Fruit fly (Drosophila melanogaster) whole organism, embryonic: ENCODE data around the gene CG46309.

ENCODE experiments used
- BEAF-32 ChIP-seq: fragments of 200-800 bp; sonication (Bioruptor generic); optimal IDR thresholded peaks from 3 replicates; lab custom pipeline; 2017; ENCODE audit warnings: missing biosample characterization, missing genetic modification characterization, mild to moderate bottlenecking, moderate library complexity, missing genetic modification reagents
- Bdp1 ChIP-seq: fragments of 200-800 bp; sonication (Bioruptor generic); optimal IDR thresholded peaks from 3 replicates; lab custom pipeline; 2016; ENCODE audit warnings: missing biosample characterization, missing genetic modification characterization
- Blimp-1 ChIP-seq: fragments of 200-800 bp; sonication (Bioruptor generic); optimal IDR thresholded peaks from 3 replicates; lab custom pipeline; 2018; ENCODE audit warnings: missing biosample characterization, missing genetic modification characterization, mild to moderate bottlenecking, moderate library complexity, missing genetic modification reagents
- C15 ChIP-seq: fragments of 200-800 bp; sonication (Bioruptor generic); IDR thresholded peaks from 3 replicates; pipeline ENCODE4 v1.3.6; 2022; ENCODE audit warnings: missing biosample characterization, missing genetic modification characterization
- CG10321 ChIP-seq: fragments of 200-800 bp; sonication (Bioruptor generic); IDR thresholded peaks from 2 replicates; pipeline ENCODE4 v1.3.6; 2022; ENCODE audit warnings: missing biosample characterization, missing genetic modification characterization
- CG10654 ChIP-seq: fragments of 200-800 bp; sonication (Bioruptor generic); optimal IDR thresholded peaks from 2 replicates; lab custom pipeline; 2016; ENCODE audit warnings: missing biosample characterization, missing genetic modification characterization
- CG10959 ChIP-seq: fragments of 200-800 bp; sonication (Bioruptor generic); IDR thresholded peaks from 2 replicates; pipeline ENCODE4 v1.3.6; 2022; ENCODE audit warnings: missing biosample characterization, missing genetic modification characterization
- CG11093 ChIP-seq: fragments of 200-800 bp; sonication (Bioruptor generic); IDR thresholded peaks from 3 replicates; pipeline ENCODE4 v1.3.6; 2022; ENCODE audit warnings: missing biosample characterization, missing genetic modification characterization
- CG11695 ChIP-seq: fragments of 200-800 bp; sonication (Bioruptor generic); IDR thresholded peaks from 3 replicates; pipeline ENCODE4 v1.3.6; 2022; ENCODE audit warnings: missing biosample characterization, missing genetic modification characterization
- CG15011 ChIP-seq: fragments of 200-800 bp; sonication (Bioruptor generic); optimal IDR thresholded peaks from 3 replicates; lab custom pipeline; 2018; ENCODE audit warnings: missing biosample characterization, mild to moderate bottlenecking, missing genetic modification characterization
- CG1647 ChIP-seq: fragments of 200-800 bp; sonication (Bioruptor generic); optimal IDR thresholded peaks from 3 replicates; lab custom pipeline; 2016; ENCODE audit warnings: missing biosample characterization, missing genetic modification characterization
- CG16863 ChIP-seq: fragments of 200-800 bp; sonication (Bioruptor generic); optimal IDR thresholded peaks from 3 replicates; lab custom pipeline; 2016; ENCODE audit warnings: missing biosample characterization, missing genetic modification characterization
- CG17359 ChIP-seq: fragments of 200-800 bp; sonication (Bioruptor generic); optimal IDR thresholded peaks from 3 replicates; lab custom pipeline; 2018; ENCODE audit warnings: missing biosample characterization, mild to moderate bottlenecking, missing genetic modification characterization, moderate library complexity
- CG17568 ChIP-seq: fragments of 200-800 bp; sonication (Bioruptor generic); optimal IDR thresholded peaks from 2 replicates; lab custom pipeline; 2018; ENCODE audit warnings: missing biosample characterization, mild to moderate bottlenecking, missing genetic modification characterization, moderate library complexity
- CG18619 ChIP-seq: fragments of 200-800 bp; sonication (Bioruptor generic); optimal IDR thresholded peaks from 3 replicates; lab custom pipeline; 2017; ENCODE audit warnings: missing biosample characterization, mild to moderate bottlenecking, missing genetic modification characterization
- CG18764 ChIP-seq: fragments of 200-800 bp; sonication (Bioruptor generic); optimal IDR thresholded peaks from 3 replicates; lab custom pipeline; 2016; ENCODE audit warnings: missing biosample characterization, missing genetic modification characterization
- CG2202 ChIP-seq: fragments of 200-800 bp; sonication (Bioruptor generic); optimal IDR thresholded peaks from 2 replicates; lab custom pipeline; 2018; ENCODE audit warnings: missing biosample characterization, mild to moderate bottlenecking, missing genetic modification characterization
- CG2889 ChIP-seq: fragments of 200-800 bp; sonication (Bioruptor generic); IDR thresholded peaks from 3 replicates; pipeline ENCODE4 v1.3.6; 2022; ENCODE audit warnings: missing biosample characterization, missing genetic modification characterization
- CG34422 ChIP-seq: fragments of 200-800 bp; sonication (Bioruptor generic); IDR thresholded peaks from 3 replicates; pipeline ENCODE4 v1.3.6; 2022; ENCODE audit warnings: missing biosample characterization, missing genetic modification characterization
- CG4360 ChIP-seq: fragments of 200-800 bp; sonication (Bioruptor generic); IDR thresholded peaks from 2 replicates; pipeline ENCODE4 v1.3.6; 2022; ENCODE audit warnings: missing biosample characterization, missing genetic modification characterization
- CG5245 ChIP-seq: fragments of 200-800 bp; sonication (Bioruptor generic); optimal IDR thresholded peaks from 3 replicates; lab custom pipeline; 2016; ENCODE audit warnings: missing biosample characterization, missing genetic modification characterization
- CG5953 ChIP-seq: fragments of 200-800 bp; sonication (Bioruptor generic); IDR thresholded peaks from 2 replicates; pipeline ENCODE4 v1.3.6; 2022; ENCODE audit warnings: missing biosample characterization, missing genetic modification characterization
- CG7963 ChIP-seq: fragments of 200-800 bp; sonication (Bioruptor generic); IDR thresholded peaks from 3 replicates; pipeline ENCODE4 v1.3.6; 2022; ENCODE audit warnings: missing biosample characterization, missing genetic modification characterization; ENCODE audit not compliant: partially characterized antibody
- CG9609 ChIP-seq: fragments of 200-800 bp; sonication (Bioruptor generic); optimal IDR thresholded peaks from 3 replicates; lab custom pipeline; 2016; ENCODE audit warnings: missing biosample characterization, missing genetic modification characterization
- D19B ChIP-seq: fragments of 200-800 bp; sonication (Bioruptor generic); optimal IDR thresholded peaks from 2 replicates; lab custom pipeline; 2017; ENCODE audit warnings: missing biosample characterization, mild to moderate bottlenecking, missing genetic modification characterization
- Fer3 ChIP-seq: fragments of 200-800 bp; sonication (Bioruptor generic); optimal IDR thresholded peaks from 2 replicates; lab custom pipeline; 2018; ENCODE audit warnings: missing biosample characterization, mild to moderate bottlenecking, missing genetic modification characterization, moderate library complexity
- Hr51 ChIP-seq, 2 experiments: fragments of 200-800 bp; sonication (Bioruptor generic); optimal IDR thresholded peaks; 2 replicates in 1 of 2; 3 replicates in 1 of 2; lab custom pipeline; 2016 to 2018; ENCODE audit warnings: missing biosample characterization in 2 of 2, missing genetic modification characterization in 2 of 2, mild to moderate bottlenecking in 1 of 2, moderate library complexity in 1 of 2
- Nf-YC ChIP-seq: fragments of 200-800 bp; optimal IDR thresholded peaks from 3 replicates; lab custom pipeline; 2019; ENCODE audit warnings: missing biosample characterization, mild to moderate bottlenecking, missing genetic modification characterization, moderate library complexity
- Sox100B ChIP-seq: fragments of 200-800 bp; sonication (Bioruptor generic); optimal IDR thresholded peaks from 3 replicates; lab custom pipeline; 2018; ENCODE audit warnings: missing biosample characterization, mild to moderate bottlenecking, missing genetic modification characterization
- Sry-δ ChIP-seq: fragments of 200-800 bp; sonication (Bioruptor generic); optimal IDR thresholded peaks from 2 replicates; lab custom pipeline; 2016; ENCODE audit warnings: missing biosample characterization, missing genetic modification characterization
- Ssrp ChIP-seq: fragments of 200-800 bp; sonication (Bioruptor generic); optimal IDR thresholded peaks from 2 replicates; lab custom pipeline; 2018; ENCODE audit warnings: missing biosample characterization, mild to moderate bottlenecking, missing genetic modification characterization, moderate library complexity
- amos ChIP-seq: fragments of 200-800 bp; sonication (Bioruptor generic); IDR thresholded peaks from 2 replicates; pipeline ENCODE4 v1.3.6; 2022; ENCODE audit warnings: missing biosample characterization, missing genetic modification characterization; ENCODE audit not compliant: partially characterized antibody
- br ChIP-seq: fragments of >200 bp; optimal IDR thresholded peaks from 2 replicates; lab custom pipeline; 2017
- crol ChIP-seq: fragments of 200-800 bp; sonication (Bioruptor generic); IDR thresholded peaks from 2 replicates; pipeline ENCODE4 v1.3.6; 2022; ENCODE audit warnings: missing biosample characterization, missing genetic modification characterization
- dan ChIP-seq: fragments of 200-800 bp; sonication (Bioruptor generic); IDR thresholded peaks from 2 replicates; pipeline ENCODE4 v1.3.6; 2022; ENCODE audit warnings: missing biosample characterization, missing genetic modification characterization
- dimm ChIP-seq: fragments of 200-800 bp; sonication (Bioruptor generic); IDR thresholded peaks from 2 replicates; pipeline ENCODE4 v1.3.6; 2022; ENCODE audit warnings: missing biosample characterization, missing genetic modification characterization
- dmrt11E ChIP-seq: fragments of 200-800 bp; sonication (Bioruptor generic); optimal IDR thresholded peaks from 3 replicates; lab custom pipeline; 2018; ENCODE audit warnings: missing biosample characterization, mild to moderate bottlenecking, missing genetic modification characterization, moderate library complexity
- ewg ChIP-seq: fragments of 200-800 bp; sonication (Bioruptor generic); optimal IDR thresholded peaks from 3 replicates; lab custom pipeline; 2017; ENCODE audit warnings: mild to moderate bottlenecking, missing biosample characterization, missing genetic modification reagents, missing genetic modification characterization
- exex ChIP-seq: fragments of 200-800 bp; sonication (Bioruptor generic); optimal IDR thresholded peaks from 4 replicates; lab custom pipeline; 2018; ENCODE audit warnings: missing biosample characterization, mild to moderate bottlenecking, missing genetic modification characterization, moderate library complexity
- klu ChIP-seq: fragments of 200-800 bp; sonication (Bioruptor generic); IDR thresholded peaks from 2 replicates; pipeline ENCODE4 v1.3.6; 2022; ENCODE audit warnings: missing biosample characterization, missing genetic modification characterization
- nmo ChIP-seq: fragments of 200-800 bp; sonication (Bioruptor generic); optimal IDR thresholded peaks from 2 replicates; lab custom pipeline; 2018; ENCODE audit warnings: missing biosample characterization, mild to moderate bottlenecking, missing genetic modification characterization, moderate library complexity
- nom ChIP-seq: fragments of 200-800 bp; sonication (Bioruptor generic); optimal IDR thresholded peaks from 2 replicates; lab custom pipeline; 2017; ENCODE audit warnings: missing biosample characterization, missing genetic modification characterization, mild to moderate bottlenecking, moderate library complexity, missing genetic modification reagents
- oc ChIP-seq: fragments of 200-800 bp; sonication (Bioruptor generic); optimal IDR thresholded peaks from 2 replicates; lab custom pipeline; 2018; ENCODE audit warnings: missing biosample characterization, mild to moderate bottlenecking, missing genetic modification characterization, moderate library complexity
- odd ChIP-seq: fragments of 200-800 bp; sonication (Bioruptor generic); optimal IDR thresholded peaks from 2 replicates; lab custom pipeline; 2017; ENCODE audit warnings: missing biosample characterization, mild to moderate bottlenecking, missing genetic modification characterization
- prd ChIP-seq, 3 experiments: fragments of >200 bp in 2 of 3; fragments of 200-800 bp in 1 of 3; sonication (Bioruptor generic) in 1 of 3; optimal IDR thresholded peaks in 2 of 3; IDR thresholded peaks in 1 of 3; 2 replicates in 2 of 3; 3 replicates in 1 of 3; pipeline versions ENCODE4 v1.3.6 to Lab custom; 2017 to 2022; ENCODE audit warnings: missing biosample characterization in 1 of 3, missing genetic modification characterization in 1 of 3
- run ChIP-seq: fragments of 200-800 bp; sonication (Bioruptor generic); optimal IDR thresholded peaks from 3 replicates; lab custom pipeline; 2018; ENCODE audit warnings: missing biosample characterization, mild to moderate bottlenecking, missing genetic modification characterization
- tll ChIP-seq, 2 experiments: fragments of 200-800 bp in 1 of 2; fragments of >200 bp in 1 of 2; sonication (Bioruptor generic) in 1 of 2; optimal IDR thresholded peaks; 2 replicates each; lab custom pipeline; 2017 to 2019; ENCODE audit warnings: missing biosample characterization in 2 of 2, missing genetic modification characterization in 2 of 2, mild to moderate bottlenecking in 1 of 2, moderate library complexity in 1 of 2
- unpg ChIP-seq: fragments of 200-800 bp; sonication (Bioruptor generic); optimal IDR thresholded peaks from 3 replicates; lab custom pipeline; 2018; ENCODE audit warnings: missing biosample characterization, mild to moderate bottlenecking, missing genetic modification characterization, moderate library complexity

The CG46309 gene

dm6 chr2L:16287602-16288392, 36.2 kb upstream of the CG46309 start, which contains the start of the genes crp and pkaap (continued):
- TF ChIP-seq nmo (GFP tag; lab: Kevin White, UChicago): peak; percentile 27
- peak; percentile 82 for TF ChIP-seq Bdp1 (GFP tag; lab: Kevin White, UChicago)
- peak; percentile 81 for TF ChIP-seq CG18764 (GFP tag; lab: Kevin White, UChicago)
- TF ChIP-seq C15 (GFP tag; lab: Robert Waterston, UW): no peak
- TF ChIP-seq dan (GFP tag; lab: Robert Waterston, UW): no peak
- no peak for TF ChIP-seq dimm (GFP tag; lab: Robert Waterston, UW)
- TF ChIP-seq CG10959 (GFP tag; lab: Robert Waterston, UW): no peak
- no peak for TF ChIP-seq amos
- TF ChIP-seq unpg (GFP tag; lab: Kevin White, UChicago): peak; percentile 74
- no peak for TF ChIP-seq Ssrp
- TF ChIP-seq CG11093: peak; percentile 55; the same call in 2 of the 3 replicates
- TF ChIP-seq CG17568 (GFP tag; lab: Kevin White, UChicago): no peak
- peak; percentile 82 for TF ChIP-seq CG10654 (GFP tag; lab: Kevin White, UChicago)
- TF ChIP-seq CG5245 (GFP tag; lab: Kevin White, UChicago): peak; percentile 90
- TF ChIP-seq Hr51 (GFP tag; optimal IDR thresholded peaks at IDR 0.05; lab: Kevin White, UChicago): peak in 1 of 2 experiments; percentile 88
- peak; percentile 75 for TF ChIP-seq Fer3 (tag; lab: Kevin White, UChicago)
- TF ChIP-seq CG4360 (GFP tag; lab: Robert Waterston, UW): no peak
- TF ChIP-seq oc: no peak
- no peak for TF ChIP-seq CG10321 (GFP tag; lab: Robert Waterston, UW)
- peak; percentile 55 for TF ChIP-seq Blimp-1 (GFP tag; lab: Kevin White, UChicago)
- TF ChIP-seq CG11695: no peak
- TF ChIP-seq ewg (GFP tag; lab: Kevin White, UChicago): peak; percentile 43
- no peak for TF ChIP-seq CG7963
- TF ChIP-seq Nf-YC (tag; lab: Kevin White, UChicago): peak; percentile 40
- TF ChIP-seq br: no peak
- peak; percentile 73 for TF ChIP-seq CG17359 (tag; lab: Kevin White, UChicago)
- TF ChIP-seq exex: peak; percentile 13
- TF ChIP-seq BEAF-32 (GFP tag; lab: Kevin White, UChicago): peak; percentile 97
- no peak for TF ChIP-seq CG2889 (GFP tag; lab: Robert Waterston, UW)
- no peak for TF ChIP-seq CG34422 (GFP tag; lab: Robert Waterston, UW)
- TF ChIP-seq prd (optimal IDR thresholded peaks at IDR 0.05; lab: Kevin White, UChicago): no peak
- TF ChIP-seq prd (GFP tag; IDR thresholded peaks at IDR 0.05; lab: Robert Waterston, UW): no peak
- no peak for TF ChIP-seq CG5953 (GFP tag; lab: Robert Waterston, UW)
- no peak for TF ChIP-seq Sox100B
- TF ChIP-seq tll (GFP tag; optimal IDR thresholded peaks at IDR 0.05; lab: Kevin White, UChicago): no peak
- TF ChIP-seq klu (GFP tag; lab: Robert Waterston, UW): no peak
- TF ChIP-seq crol (GFP tag; lab: Robert Waterston, UW): no peak
- TF ChIP-seq CG1647 (GFP tag; lab: Kevin White, UChicago): peak; percentile 89
- peak; percentile 65 for TF ChIP-seq nom (GFP tag; lab: Kevin White, UChicago)
- peak; percentile 25 for TF ChIP-seq run (tag; lab: Kevin White, UChicago)
- peak; percentile 82 for TF ChIP-seq CG16863
- no peak for TF ChIP-seq CG15011 (GFP tag; lab: Kevin White, UChicago)
- peak; percentile 75 for TF ChIP-seq CG9609
- TF ChIP-seq CG2202: peak; percentile 41
- TF ChIP-seq dmrt11E (tag; lab: Kevin White, UChicago): peak; percentile 63
- peak; percentile 19 for TF ChIP-seq odd (GFP tag; lab: Kevin White, UChicago)
- TF ChIP-seq D19B (GFP tag; lab: Kevin White, UChicago): peak; percentile 3
- TF ChIP-seq Sry-δ (GFP tag; lab: Kevin White, UChicago): peak; percentile 93
- TF ChIP-seq CG18619 (GFP tag; lab: Kevin White, UChicago): peak; percentile 52
